Worm (Caenorhabditis elegans): ENCODE data around the gene srr-9.

- TF ChIP-seq dao-5 (tag; optimal IDR thresholded peaks at IDR 0.05) (no peak), him-1 (tag; optimal IDR thresholded peaks at IDR 0.05) (no peak)
These were observed 6.3 kb downstream of the srr-9 start for ce11 chrV:7744068-7744467.

All from whole organism, L4/young adult.